Fruit fly (Drosophila melanogaster) ovary, adult (tissue): ENCODE measurements around the gene CG11262.

Source experiments
- CG17801 ChIP-seq: fragments of 200-800 bp; optimal IDR thresholded peaks from 2 replicates; lab custom pipeline; 2019; ENCODE audit warnings: missing biosample characterization, mild to moderate bottlenecking, missing genetic modification characterization, moderate library complexity; ENCODE audit not compliant: partially characterized antibody

CG11262 gene

dm6 chr3L:12994835-12995234 is at the start of gene CG11262:
CG11262 (plus strand) TSS chr3L:12995135.
- no peak for TF ChIP-seq CG17801 (GFP tag; lab: Kevin White, UChicago)

dm6 chr3L:12949386-12949785 is 45.5 kb upstream of the CG11262 start:
- TF ChIP-seq CG17801 (GFP tag; lab: Kevin White, UChicago): no peak

DNA sequence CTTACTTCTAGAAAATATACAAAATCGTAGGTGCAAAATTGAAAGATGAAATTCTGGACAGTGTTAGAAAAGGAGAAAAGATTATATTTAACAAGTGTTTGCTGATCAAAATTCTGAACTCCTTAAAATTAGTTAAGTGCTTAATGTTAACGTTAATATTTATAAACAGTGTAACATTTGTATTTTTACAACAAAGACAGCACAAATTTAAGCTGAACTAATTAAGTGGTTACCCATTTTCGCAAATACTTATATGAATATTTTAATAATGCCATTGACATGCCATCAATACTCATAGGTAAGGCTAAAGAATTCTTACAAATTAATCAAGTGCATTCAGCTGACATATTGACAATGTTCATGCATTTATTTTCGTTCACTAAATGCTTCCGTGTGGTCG is 40.4 kb upstream of the CG11262 start, which contains the start of gene CG10752:
Gene CG10752, minus strand, starts transcription at position 101 of the 400 bp plus-strand sequence.
- no peak for TF ChIP-seq CG17801 (GFP tag; lab: Kevin White, UChicago)

- no peak for TF ChIP-seq CG17801 (GFP tag; lab: Kevin White, UChicago)
These were observed 27.3 kb upstream of the CG11262 start, which contains the start of gene Or69a for dm6 chr3L:12967633-12968032. Or69a (minus strand) TSS chr3L:12967733.

dm6 chr3L:12972259-12972658 is 22.7 kb upstream of the CG11262 start, which contains the start of the genes CG10748 and CG10749:
CG10748 (minus strand) TSS chr3L:12972359.
CG10749 (plus strand) TSS chr3L:12972474.
- TF ChIP-seq CG17801 (GFP tag; lab: Kevin White, UChicago): no peak

DNA sequence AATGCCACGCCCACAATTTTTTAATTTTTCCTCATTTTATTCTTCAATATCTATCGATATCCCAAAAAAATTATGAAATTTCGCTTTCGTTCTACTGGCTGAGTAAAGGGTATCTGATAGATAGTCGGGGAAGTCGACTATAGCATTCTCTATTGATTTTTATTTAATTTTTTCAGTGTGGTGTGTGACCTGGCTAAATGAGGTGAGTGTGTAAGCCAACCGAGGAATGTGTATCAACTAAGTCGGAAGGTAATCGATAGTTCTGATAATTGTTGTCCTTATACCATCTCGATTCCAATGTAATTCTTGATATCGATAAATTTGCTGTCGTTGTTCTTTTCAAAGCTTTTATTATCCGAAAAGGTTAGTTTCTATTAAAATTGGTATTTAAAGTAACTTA is 11.6 kb downstream of the CG11262 start, which contains the start of gene CG11263:
Gene CG11263, plus strand, starts transcription at position 328 of the 400 bp plus-strand sequence.
- no peak for TF ChIP-seq CG17801 (GFP tag; lab: Kevin White, UChicago)

DNA sequence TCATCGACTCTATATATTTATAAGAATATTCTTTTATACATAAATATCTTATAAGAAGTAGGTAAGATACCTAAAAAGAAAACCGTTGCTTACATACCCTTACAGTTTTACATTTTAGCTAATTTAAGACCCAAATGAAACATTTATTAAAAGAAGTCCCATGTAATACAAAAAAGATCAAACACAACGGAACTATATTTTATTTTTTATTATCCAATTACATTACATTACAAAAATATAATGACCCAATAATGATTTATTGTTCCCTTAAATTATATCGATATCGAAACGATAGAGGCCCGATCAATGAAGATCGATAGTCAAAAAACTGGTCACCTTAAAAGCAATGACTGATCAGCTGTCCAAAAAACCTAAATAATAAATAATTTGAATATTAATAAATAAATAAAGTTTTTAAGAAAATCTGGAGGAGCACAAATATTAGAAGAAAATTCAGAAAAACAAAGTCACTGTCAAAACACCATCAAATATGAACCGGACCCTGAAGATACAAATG is 13.1 kb downstream of the CG11262 start:
- peak; percentile 2 for TF ChIP-seq CG17801 (GFP tag; lab: Kevin White, UChicago)

DNA sequence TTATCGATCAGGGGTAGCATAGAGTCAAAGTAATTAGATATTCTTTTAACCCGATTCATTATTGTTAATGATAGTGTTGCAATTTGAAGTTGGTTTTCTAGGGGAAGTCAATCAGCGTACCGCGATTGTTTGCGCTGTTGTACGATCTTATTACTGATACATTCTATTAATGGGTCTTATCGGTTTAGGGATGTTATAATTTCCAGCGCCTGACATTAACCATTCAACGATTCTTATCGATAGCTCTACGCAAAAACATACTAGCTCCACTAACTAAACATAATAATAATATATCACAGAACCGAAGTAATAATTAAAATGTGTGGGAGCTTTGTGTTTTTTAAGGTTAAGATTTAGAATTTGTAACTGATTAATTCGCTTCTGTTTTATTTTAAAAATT is 16.6 kb downstream of the CG11262 start, which contains the start of gene Cul6:
Gene Cul6, minus strand, starts transcription at position 175 of the 400 bp plus-strand sequence.
- no peak for TF ChIP-seq CG17801 (GFP tag; lab: Kevin White, UChicago)

DNA sequence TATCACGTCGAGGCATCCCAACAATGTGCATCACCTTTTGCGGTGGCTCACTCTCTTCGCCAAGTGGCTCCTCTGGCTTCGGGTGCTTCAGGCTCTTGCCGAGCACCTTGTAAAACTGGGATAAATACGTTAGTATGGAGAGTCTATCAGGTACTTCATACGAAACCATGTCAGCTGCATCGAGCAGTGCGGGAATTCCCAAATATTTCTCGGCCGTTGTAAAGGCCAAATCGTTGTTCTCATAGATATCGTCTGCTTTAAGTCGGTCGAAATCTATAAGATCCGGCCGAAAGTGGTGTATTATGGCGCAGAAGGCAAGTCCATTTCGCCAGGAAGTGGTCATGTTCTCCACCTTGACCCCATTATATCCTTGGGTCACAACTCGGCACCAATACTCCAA is 19.8 kb downstream of the CG11262 start:
- TF ChIP-seq CG17801 (GFP tag; lab: Kevin White, UChicago): no peak

- peak; percentile 24 for TF ChIP-seq CG17801 (GFP tag; lab: Kevin White, UChicago)
These were observed 20.4 kb downstream of the CG11262 start, which contains the start of gene MICAL-like for dm6 chr3L:13015195-13015822. MICAL-like (minus strand) TSS chr3L:13015332.

DNA sequence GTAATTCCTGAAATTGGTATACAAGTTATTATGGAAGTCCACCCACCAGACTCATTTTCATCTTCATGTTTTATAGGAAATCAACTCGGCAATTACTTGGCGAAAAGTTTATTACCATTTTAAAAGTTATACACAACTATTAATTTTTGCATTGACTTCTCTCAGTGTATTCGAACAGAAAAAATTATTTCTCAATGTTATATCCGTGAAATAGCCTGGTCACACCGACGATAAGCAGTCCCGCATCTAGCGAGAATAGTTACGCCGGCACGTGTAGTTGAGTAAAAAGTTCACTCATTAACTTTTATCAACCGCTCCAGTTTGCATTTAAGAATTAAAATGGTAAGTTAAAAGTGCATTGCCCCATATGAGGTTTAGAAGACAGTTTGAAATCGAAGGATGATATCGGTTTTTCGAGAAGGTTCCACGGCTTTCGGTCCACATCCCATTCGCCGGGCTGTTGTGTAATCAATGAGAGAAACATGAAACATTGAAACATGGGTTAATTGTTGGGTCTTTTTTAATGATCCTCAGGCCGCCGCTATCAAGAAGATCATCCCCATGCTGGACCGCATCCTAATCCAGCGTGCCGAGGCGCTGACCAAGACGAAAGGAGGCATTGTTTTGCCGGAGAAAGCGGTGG is 21.0 kb downstream of the CG11262 start, which contains the start of gene CG11267:
Gene CG11267, plus strand, starts transcription at position 228 of the 643 bp plus-strand sequence.
- peak; percentile 84 for TF ChIP-seq CG17801 (GFP tag; lab: Kevin White, UChicago)

DNA sequence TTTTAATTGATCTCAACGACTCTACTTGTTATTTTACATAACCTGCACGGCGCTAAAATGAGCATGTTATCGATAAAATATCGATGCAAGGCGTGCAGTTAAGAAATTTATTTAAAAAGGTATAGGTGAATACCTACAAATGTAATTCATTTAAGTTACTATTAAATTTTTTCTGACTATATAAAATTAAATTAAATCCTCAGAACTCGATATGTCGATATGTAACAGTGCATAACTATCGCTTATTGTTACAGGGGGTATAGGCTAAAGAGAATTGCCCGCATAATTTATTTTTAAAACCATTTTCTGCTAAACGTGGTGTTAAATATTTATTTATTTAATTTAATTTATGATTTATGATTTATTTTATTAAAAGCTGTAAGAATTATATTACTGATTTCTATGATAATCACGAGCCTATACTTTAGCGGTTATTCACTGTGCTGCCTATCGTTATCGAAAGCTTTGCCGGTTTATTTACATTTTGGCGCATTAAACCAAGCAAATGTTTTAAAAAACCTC is 22.9 kb downstream of the CG11262 start, which contains the start of the genes mRpL20 and Icmt:
Gene mRpL20, minus strand, starts transcription at position 65 of the 522 bp plus-strand sequence.
Gene Icmt, plus strand, starts transcription at position 464 of the 522 bp plus-strand sequence.
- peak; percentile 92 for TF ChIP-seq CG17801 (GFP tag; lab: Kevin White, UChicago)

dm6 chr3L:13019249-13019956 is 24.5 kb downstream of the CG11262 start:
- no peak for TF ChIP-seq CG17801 (GFP tag; lab: Kevin White, UChicago)

DNA sequence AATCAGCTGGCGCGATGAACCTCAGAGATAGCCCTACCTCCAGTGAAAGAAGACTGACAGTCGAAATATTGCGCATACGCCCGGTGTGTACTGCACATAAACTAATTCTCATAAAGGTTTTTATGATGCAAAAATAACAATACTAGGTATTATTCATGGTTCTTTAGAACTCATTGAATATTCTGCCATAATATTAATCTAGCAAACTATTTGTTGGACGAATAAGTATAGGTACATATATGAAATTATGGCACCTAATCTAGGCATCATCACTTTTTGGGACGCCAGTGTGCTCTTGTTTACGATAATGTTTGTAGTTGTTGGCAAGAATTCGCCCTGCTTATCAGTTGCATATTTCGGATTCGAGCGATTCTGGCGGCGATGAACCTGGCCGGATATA is 26.8 kb downstream of the CG11262 start:
- TF ChIP-seq CG17801 (GFP tag; lab: Kevin White, UChicago): no peak
